Fruit fly (Drosophila melanogaster) whole organism, prepupa: ENCODE results near the gene CG11263.

Experiments
- CG6854 ChIP-seq: fragments of 200-800 bp; sonication (Bioruptor generic); optimal IDR thresholded peaks from 2 replicates; lab custom pipeline; 2017; ENCODE audit warnings: missing biosample characterization, mild to moderate bottlenecking, missing genetic modification characterization
- Ets21C ChIP-seq: fragments of 200-800 bp; sonication (Bioruptor generic); optimal IDR thresholded peaks from 3 replicates; lab custom pipeline; 2016; ENCODE audit warnings: missing biosample characterization, missing genetic modification characterization
- Gug ChIP-seq: fragments of 200-800 bp; sonication (Bioruptor generic); IDR thresholded peaks from 2 replicates; pipeline ENCODE4 v1.3.6; 2022; ENCODE audit warnings: missing biosample characterization, missing genetic modification characterization
- Met ChIP-seq: fragments of 200-800 bp; sonication (Bioruptor generic); optimal IDR thresholded peaks from 3 replicates; lab custom pipeline; 2016; ENCODE audit warnings: missing biosample characterization, missing genetic modification characterization
- dsx ChIP-seq: fragments of 200-800 bp; optimal IDR thresholded peaks from 3 replicates; lab custom pipeline; 2019; ENCODE audit warnings: missing biosample characterization, mild to moderate bottlenecking, missing genetic modification characterization, moderate library complexity; ENCODE audit not compliant: poor library complexity, severe bottlenecking

DNA sequence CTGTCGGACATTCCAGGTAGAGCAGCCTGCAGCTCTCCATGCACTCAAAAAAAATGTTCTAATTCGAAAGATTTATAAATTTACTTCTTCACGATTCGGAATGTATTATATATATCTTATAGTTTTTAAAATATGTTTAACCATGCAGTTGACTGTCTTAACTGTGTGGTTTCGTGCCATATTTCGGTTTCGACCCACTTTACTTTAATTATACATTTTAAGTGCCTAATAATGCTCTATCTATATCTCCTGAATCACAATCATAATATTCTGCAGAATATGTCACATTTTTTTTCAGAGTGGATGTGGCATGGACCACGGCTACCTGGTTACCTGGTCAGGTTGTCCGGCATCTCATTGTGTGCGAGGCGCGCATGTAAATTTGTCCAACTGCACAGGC, 43.1 kb downstream of the CG11263 start:
- TF ChIP-seq Ets21C (GFP tag; lab: Kevin White, UChicago), result no peak
- TF ChIP-seq dsx (GFP tag; lab: Kevin White, UChicago), result peak; percentile 35
- no peak for TF ChIP-seq CG6854 (GFP tag; lab: Kevin White, UChicago)
- TF ChIP-seq Gug (GFP tag; lab: Robert Waterston, UW), result no peak
- TF ChIP-seq Met (GFP tag; lab: Kevin White, UChicago), result peak; percentile 27
